Worm (Caenorhabditis elegans): Measurements from ENCODE around the gene B0238.12.

B0238.12 gene

DNA sequence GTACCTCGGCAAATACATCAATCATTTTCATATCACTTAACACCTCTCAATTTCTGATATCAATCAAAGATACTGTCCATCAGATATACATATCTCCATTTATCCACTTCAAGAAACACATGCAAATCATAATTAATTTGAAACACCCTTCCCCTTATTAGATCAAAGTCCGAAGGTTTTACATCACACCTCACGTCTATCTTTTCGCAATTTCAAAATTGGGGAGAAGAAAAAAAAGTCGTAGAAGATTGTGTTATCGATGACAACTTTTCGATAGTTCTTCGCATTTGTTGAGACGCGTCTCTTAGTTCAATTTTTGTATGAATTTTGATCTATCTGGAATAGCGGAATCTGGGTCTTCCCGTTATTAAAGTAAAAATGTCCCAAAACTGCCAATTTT is 7.6 kb downstream of the B0238.12 start:
- TF ChIP-seq unc-62 (GFP tag; optimal IDR thresholded peaks at IDR 0.05): no peak

DNA sequence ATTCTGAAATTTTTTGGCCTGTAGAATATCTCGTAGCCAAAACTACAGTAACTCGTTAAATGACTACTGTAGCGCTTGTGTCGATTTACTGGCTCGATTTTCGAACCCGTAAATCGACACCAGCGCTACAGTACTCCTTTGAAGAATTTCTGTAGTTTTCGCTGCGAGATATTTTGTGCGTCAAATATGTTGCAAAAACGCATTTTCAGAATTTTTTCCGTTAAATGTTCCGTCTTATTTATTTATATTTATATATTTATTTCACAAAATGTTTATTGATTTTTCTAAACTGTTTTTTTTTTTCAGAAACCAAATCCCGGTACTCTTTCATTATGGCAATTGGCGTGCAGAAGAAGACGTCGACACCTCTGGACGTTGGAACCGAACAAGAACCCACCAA is 8.1 kb downstream of the B0238.12 start, which contains the start of gene natc-2:
Gene natc-2, plus strand, starts transcription at position 301 of the 400 bp plus-strand sequence.
- no peak for TF ChIP-seq unc-62 (GFP tag; optimal IDR thresholded peaks at IDR 0.05)

DNA sequence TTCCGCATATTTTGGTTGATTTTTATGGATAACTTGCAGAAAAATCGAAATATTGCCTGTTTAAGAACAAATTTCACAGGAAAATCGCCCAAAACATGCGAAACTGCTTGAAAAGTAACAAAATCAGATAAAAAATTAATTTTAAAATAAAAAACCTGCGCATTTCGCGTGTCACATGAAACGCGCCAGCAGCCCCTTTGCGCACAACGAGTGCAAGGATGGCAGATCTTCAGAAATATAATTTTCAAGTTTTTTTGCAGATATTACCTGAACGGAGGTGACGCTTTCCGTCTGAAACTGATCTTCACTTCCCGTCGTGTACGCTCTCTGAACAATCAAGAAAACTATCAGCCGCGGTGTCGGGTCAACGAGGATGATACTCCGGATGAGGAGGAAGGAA is 9.3 kb downstream of the B0238.12 start:
- TF ChIP-seq unc-62 (GFP tag; optimal IDR thresholded peaks at IDR 0.05): no peak

DNA sequence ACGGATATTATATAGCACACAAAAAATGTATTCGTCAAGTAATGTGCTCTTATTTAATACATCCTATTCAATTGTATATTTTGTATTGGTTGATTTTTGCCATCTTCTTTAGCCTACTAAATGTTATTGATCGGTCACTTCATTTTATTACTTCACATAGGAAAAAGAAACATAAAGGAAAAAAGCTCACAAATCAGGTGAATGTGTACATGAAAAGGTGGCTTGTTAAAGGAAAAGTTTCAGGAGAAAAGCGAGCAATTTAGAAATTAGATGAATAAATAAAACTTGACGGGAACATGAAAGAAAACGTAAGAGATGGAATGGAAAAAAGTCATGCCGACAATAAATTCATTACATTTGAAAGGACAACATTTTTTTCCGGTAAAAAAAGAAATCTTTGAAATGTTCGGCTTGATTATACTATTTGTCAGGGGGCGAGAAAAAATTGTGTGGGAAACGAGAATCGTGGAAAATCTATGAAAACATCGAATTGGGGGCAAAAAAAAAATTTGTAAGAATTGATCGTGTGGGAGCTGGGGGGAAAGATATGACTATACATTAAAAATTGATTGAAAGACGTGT is 9.9 kb downstream of the B0238.12 start:
- no peak for TF ChIP-seq unc-62 (GFP tag; optimal IDR thresholded peaks at IDR 0.05)

DNA sequence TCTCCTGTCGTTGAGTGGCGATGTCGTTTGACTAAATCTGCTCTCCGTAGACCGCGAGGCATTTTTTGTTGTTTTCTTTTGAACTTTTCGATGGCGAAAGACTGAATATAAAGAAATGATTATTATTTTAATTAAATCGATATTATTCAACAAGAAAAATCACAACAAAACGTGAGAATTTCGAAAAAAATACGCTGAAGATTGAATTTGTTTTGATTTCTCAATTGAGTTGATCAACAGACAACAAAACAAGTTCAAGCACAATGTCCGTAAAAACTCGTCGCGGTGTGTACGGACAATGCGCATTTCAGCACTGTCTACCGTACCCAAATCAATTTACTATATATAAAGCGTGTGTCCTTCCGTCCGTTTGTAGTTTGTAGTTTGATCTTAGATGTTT is 12.4 kb downstream of the B0238.12 start, which contains the start of gene B0238.9:
Gene B0238.9, minus strand, starts transcription at position 101 of the 400 bp plus-strand sequence.
- TF ChIP-seq unc-62 (GFP tag; optimal IDR thresholded peaks at IDR 0.05): no peak

DNA sequence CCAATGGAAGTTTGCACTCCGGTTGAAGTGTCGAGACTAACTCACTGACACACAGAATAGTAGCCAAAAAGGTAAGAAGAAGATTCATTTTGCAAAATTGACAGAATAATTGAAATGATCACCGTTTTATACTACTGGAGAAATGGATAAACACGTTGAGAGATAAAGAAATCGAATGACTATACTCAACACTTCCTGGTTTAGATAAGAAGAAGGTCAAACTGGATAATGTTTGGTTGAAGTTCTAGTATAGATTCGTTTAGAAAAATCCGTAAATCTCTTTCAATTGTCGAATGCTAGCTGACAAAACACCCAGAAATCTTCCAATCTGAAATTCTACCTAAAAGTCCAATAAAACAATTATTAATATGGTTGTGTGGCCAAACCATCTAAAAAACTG is 21.6 kb downstream of the B0238.12 start, which contains the start of gene Y49G5A.1:
Gene Y49G5A.1, minus strand, starts transcription at position 101 of the 400 bp plus-strand sequence.
- no peak for TF ChIP-seq unc-62 (GFP tag; optimal IDR thresholded peaks at IDR 0.05)

DNA sequence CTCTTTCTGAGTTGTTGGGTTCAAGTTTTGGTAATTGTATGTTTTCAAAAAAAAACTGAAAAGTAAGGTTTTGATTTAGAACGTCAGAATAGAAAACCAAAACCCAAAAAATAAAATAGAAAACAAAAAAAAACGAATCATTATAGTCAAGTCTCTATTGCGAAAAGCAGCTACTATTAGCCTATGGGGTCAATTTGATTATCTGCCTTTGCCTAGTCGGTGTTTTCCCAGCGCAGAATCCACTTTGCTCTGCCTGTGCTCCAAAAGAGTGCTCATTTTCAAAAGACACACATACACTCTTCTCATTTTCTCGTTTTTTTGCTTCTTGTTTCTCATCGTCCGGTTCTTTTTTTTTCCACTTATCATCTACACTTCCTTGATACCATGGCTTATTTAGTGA is 23.0 kb downstream of the B0238.12 start:
- TF ChIP-seq unc-62 (GFP tag; optimal IDR thresholded peaks at IDR 0.05): no peak

DNA sequence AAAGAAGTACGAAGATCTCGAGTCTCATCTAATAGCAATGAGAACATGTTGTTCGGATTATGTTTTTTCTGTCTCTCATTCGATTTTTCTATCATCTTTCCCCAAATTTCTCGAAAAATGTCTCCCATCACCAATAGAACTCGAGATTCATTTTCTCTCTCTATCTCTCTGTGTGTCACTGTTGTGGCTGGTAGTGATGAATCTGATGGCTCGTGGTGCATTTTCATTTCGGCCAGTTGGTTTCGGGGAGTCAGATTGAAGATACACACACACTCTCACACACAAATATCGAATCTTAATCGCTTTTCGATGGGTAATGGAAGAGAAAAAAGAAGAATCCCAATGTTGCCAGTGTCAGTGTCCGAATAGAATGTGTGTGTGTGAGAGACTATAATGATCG is 30.3 kb downstream of the B0238.12 start:
- TF ChIP-seq unc-62 (GFP tag; optimal IDR thresholded peaks at IDR 0.05): no peak

DNA sequence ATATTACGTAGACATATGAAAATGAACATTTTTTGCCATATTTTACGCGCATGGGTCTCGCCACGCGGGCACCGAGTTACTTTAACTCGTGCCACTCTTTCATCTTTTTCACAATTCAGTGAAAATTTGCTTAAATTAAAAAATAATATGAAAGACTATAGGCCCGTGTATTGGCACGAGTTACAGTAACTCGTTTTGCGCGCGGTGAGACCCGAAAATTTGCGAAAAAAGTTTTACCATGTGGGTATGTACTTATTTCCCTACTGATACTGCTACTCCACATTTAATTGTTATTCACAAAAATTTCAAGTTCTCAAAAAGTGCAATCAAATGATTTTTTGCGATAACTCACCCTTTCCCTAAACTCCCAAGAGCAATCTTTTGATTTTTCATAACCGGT is 32.1 kb downstream of the B0238.12 start:
- no peak for TF ChIP-seq unc-62 (GFP tag; optimal IDR thresholded peaks at IDR 0.05)

DNA sequence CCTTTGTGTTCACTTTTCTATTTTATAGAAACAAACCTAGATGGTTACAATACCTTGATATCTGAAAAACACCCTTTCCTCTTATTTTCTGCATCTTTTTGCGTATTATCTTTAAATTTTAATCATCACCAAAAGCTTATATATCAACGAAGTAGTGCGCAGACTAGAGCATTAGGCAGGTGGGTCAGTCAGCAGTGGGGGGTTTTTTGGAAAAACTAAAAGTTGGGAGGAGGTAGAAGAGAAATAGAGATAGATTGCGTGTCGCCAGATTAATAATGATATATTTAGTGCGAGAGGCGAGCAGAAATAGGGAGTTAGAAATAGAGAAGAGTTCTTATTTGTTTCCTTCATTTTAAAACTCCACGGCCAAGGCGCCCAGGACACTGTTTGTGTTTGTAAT is 35.6 kb downstream of the B0238.12 start:
- no peak for TF ChIP-seq unc-62 (GFP tag; optimal IDR thresholded peaks at IDR 0.05)

DNA sequence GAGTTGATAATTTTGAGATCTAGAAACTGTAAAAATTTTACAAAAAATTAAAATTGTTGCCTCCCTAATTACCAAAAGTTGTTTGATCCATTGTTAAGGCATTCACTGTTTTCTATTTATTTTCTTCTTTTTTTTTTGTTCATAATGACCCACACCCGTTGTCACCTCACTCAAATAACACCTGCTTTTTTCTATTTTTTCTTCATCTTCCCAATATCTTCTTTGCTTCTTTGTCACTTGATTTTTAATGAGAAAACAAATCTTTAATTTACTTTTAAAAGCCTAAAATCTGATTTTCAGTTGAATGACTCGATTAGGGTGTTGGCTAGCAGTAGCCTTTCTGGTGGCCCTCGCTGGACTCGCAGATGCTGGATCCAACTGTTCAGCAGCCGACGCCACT is 37.7 kb downstream of the B0238.12 start, which contains the start of gene ncx-2:
Gene ncx-2, plus strand, starts transcription at position 301 of the 400 bp plus-strand sequence.
- TF ChIP-seq unc-62 (GFP tag; optimal IDR thresholded peaks at IDR 0.05): no peak

DNA sequence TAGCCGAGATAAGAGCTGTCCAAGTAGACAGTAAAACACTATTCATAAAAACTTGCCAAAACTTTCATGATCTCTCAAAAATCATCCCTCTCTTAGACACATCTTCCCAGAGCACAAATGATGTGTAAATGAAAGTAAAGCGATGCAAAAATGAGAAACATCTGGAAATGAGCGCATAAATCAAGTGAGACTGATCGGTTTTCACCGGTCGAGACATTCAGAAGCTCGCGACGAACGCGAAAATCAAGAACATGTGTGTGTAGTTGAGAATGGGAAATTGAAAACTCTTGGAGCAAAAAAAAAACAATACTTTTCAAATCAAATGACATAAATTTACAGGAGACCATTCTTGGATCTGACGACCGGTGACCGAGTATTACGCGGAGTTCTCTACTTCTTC is 38.7 kb downstream of the B0238.12 start:
- TF ChIP-seq unc-62 (GFP tag; optimal IDR thresholded peaks at IDR 0.05): no peak

DNA sequence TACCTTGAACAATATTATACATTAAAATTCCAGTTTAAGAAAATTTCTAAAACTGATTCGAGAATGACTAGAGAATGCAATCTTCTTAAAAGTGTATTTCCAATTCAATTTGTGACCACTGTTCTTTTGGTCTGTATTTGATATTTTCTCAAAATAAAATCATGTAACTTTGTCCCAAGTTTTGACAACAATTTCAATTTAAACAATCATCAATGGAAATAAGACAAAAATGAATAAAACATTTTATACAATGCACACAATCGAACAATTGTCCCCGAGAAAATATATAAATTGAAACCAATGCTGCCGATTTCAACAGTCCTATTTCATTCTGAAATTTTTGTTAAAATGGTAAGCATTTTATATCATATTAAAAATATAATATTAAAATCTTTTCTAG is 46.0 kb downstream of the B0238.12 start, which contains the start of gene C10G8.4:
Gene C10G8.4, plus strand, starts transcription at position 301 of the 400 bp plus-strand sequence.
- TF ChIP-seq unc-62 (GFP tag; optimal IDR thresholded peaks at IDR 0.05): no peak

DNA sequence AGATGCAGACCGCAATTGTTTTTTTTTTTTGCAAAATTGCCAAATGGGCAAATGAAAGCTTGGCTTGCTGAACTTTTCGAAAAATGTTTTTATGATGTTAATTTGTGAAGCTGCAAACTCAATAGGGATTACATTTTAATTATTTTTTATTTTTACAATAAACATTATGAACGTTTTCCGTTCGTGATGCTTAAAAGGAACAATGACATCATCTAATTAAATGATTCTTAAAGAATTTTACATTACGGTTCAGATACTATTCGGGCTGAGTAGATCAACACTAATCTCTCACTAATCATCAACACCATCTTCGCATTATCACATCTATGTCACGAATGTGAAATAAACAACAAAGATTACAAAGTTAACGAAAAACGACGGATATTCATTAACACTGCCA is 46.8 kb downstream of the B0238.12 start, which contains the start of gene C10G8.3:
Gene C10G8.3, plus strand, starts transcription at position 301 of the 400 bp plus-strand sequence.
- TF ChIP-seq unc-62 (GFP tag; optimal IDR thresholded peaks at IDR 0.05): no peak

DNA sequence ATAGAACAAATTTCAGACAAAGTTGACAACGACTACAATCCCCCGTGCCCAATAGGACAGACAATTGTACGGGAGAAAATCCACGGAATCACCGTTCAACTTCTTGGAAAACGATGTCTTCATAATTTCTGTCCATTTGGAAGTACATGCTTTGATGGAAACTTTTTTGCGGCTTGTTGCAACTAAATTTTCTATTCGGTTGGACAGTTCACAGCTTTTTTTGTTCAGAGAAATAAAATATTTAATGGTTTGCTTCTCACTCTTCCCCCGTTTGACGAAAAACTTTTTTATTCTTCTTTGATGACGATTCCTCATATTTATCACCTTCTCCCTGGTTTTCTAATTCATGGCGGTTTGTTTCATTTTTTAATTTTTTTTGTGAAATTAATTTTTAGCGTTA is 48.5 kb downstream of the B0238.12 start, which contains the start of gene C10G8.2:
Gene C10G8.2, plus strand, starts transcription at position 301 of the 400 bp plus-strand sequence.
- TF ChIP-seq unc-62 (GFP tag; optimal IDR thresholded peaks at IDR 0.05): no peak

DNA sequence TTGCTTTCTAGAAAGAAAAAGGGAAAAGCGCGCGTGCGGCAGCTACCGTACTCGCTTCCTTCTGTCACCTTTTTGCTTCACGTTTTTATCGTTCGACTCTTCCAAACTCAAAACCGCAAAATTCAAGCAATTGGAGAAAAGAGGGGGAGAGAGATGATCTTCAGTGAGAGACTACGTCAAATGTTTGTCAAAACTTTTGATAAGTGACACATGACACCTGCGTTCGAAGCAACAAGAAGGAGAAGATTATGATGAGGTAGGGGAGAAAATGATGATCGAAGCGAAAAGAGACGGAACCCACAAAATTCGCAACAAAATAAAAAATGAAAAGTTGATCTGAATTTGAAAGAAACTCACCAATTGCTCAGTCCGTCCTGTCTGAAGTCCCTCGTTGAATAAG is 52.7 kb downstream of the B0238.12 start:
- TF ChIP-seq unc-62 (GFP tag; optimal IDR thresholded peaks at IDR 0.05): no peak

All from whole organism, dauer.